Worm (Caenorhabditis elegans) whole organism, L1 larva: ENCODE results near the gene hizr-1.
A peak's percentile ranks its signal among the peaks of the same experiment; 100 is the strongest.

Source experiments
- C34B4.2 ChIP-seq: sonication (generic microtip); optimal IDR thresholded peaks from 2 replicates; lab custom pipeline; 2017; ENCODE audit warnings: mild to moderate bottlenecking, missing genetic modification characterization, missing compliant biosample characterization
- F16B12.6 ChIP-seq: fragments of 150-350 bp; optimal IDR thresholded peaks from 2 replicates; lab custom pipeline; 2014; ENCODE audit warnings: missing biosample characterization, missing genetic modification characterization
- Y116A8C.19 ChIP-seq: sonication (generic microtip); optimal IDR thresholded peaks from 2 replicates; lab custom pipeline; 2016; ENCODE audit warnings: missing compliant biosample characterization, missing genetic modification characterization, borderline replicate concordance
- aha-1 ChIP-seq: fragments of 150-350 bp; optimal IDR thresholded peaks from 2 replicates; lab custom pipeline; 2014; ENCODE audit warnings: missing biosample characterization, missing genetic modification characterization
- alr-1 ChIP-seq: fragments of 200-800 bp; sonication (Bioruptor generic); optimal IDR thresholded peaks from 2 replicates; lab custom pipeline; 2018; ENCODE audit warnings: borderline replicate concordance, mild to moderate bottlenecking, missing genetic modification characterization, missing compliant biosample characterization
- ceh-8 ChIP-seq: fragments of 200-800 bp; sonication (Bioruptor generic); optimal IDR thresholded peaks from 2 replicates; lab custom pipeline; 2018; ENCODE audit warnings: mild to moderate bottlenecking, missing genetic modification characterization, moderate library complexity, missing compliant biosample characterization
- ceh-90 ChIP-seq: sonication (generic microtip); optimal IDR thresholded peaks from 2 replicates; lab custom pipeline; 2016; ENCODE audit warnings: missing genetic modification characterization, missing compliant biosample characterization
- efl-1 ChIP-seq, 4 experiments: fragments of 150-350 bp; optimal IDR thresholded peaks in 3 of 4; peaks in 1 of 4; 1 replicate in 1 of 4; 2 replicates in 3 of 4; lab custom pipeline; 2014; ENCODE audit warnings: missing biosample characterization in 2 of 4, missing genetic modification characterization in 2 of 4, missing genetic modification reagents in 2 of 4
- egl-13 ChIP-seq: sonication (generic microtip); optimal IDR thresholded peaks from 2 replicates; lab custom pipeline; 2016; ENCODE audit warnings: missing genotype, missing genetic modification reagents, missing genetic modification characterization, missing compliant biosample characterization
- ets-5 ChIP-seq: fragments of 200-800 bp; sonication (Bioruptor generic); IDR thresholded peaks from 2 replicates; pipeline ENCODE4 v1.3.6; 2022; ENCODE audit warnings: missing genetic modification characterization, missing compliant biosample characterization
- fkh-10 ChIP-seq: sonication (generic microtip); optimal IDR thresholded peaks from 2 replicates; lab custom pipeline; 2017; ENCODE audit warnings: missing biosample characterization, missing genetic modification reagents, missing genetic modification characterization
- hlh-17 ChIP-seq: fragments of 200-800 bp; sonication (Bioruptor generic); optimal IDR thresholded peaks from 2 replicates; lab custom pipeline; 2018; ENCODE audit warnings: missing genetic modification characterization, mild to moderate bottlenecking, missing compliant biosample characterization, moderate library complexity, borderline replicate concordance
- hlh-4 ChIP-seq: sonication (generic microtip); optimal IDR thresholded peaks from 2 replicates; lab custom pipeline; 2016; ENCODE audit warnings: mild to moderate bottlenecking, missing genetic modification characterization, missing compliant biosample characterization
- lin-13 ChIP-seq: fragments of 150-350 bp; optimal IDR thresholded peaks from 2 replicates; lab custom pipeline; 2014; ENCODE audit warnings: missing biosample characterization, missing genetic modification reagents, missing genetic modification characterization
- lin-14 ChIP-seq: fragments of 200-800 bp; sonication (Bioruptor generic); optimal IDR thresholded peaks from 2 replicates; lab custom pipeline; 2018; ENCODE audit warnings: mild to moderate bottlenecking, missing genetic modification characterization, moderate library complexity, missing compliant biosample characterization
- lin-35 ChIP-seq, 2 experiments: fragments of 150-350 bp; optimal IDR thresholded peaks; 2 replicates each; lab custom pipeline; 2014; ENCODE audit warnings: missing biosample characterization in 2 of 2, missing genetic modification characterization in 2 of 2, missing genetic modification reagents in 2 of 2
- lin-39 ChIP-seq: fragments of 150-350 bp; optimal IDR thresholded peaks from 2 replicates; lab custom pipeline; 2014; ENCODE audit warnings: missing biosample characterization, missing genetic modification reagents, missing genetic modification characterization
- lir-3 ChIP-seq: sonication (generic microtip); optimal IDR thresholded peaks from 2 replicates; lab custom pipeline; 2016; ENCODE audit warnings: mild to moderate bottlenecking, missing genetic modification characterization, moderate library complexity, missing compliant biosample characterization; ENCODE audit not compliant: poor library complexity
- lsy-2 ChIP-seq, 2 experiments: fragments of 150-350 bp; optimal IDR thresholded peaks; 2 replicates each; lab custom pipeline; 2014; ENCODE audit warnings: missing biosample characterization in 2 of 2, missing genetic modification characterization in 2 of 2
- mab-9 ChIP-seq: fragments of 200-800 bp; sonication (Bioruptor generic); IDR thresholded peaks from 2 replicates; pipeline ENCODE4 v1.3.6; 2022; ENCODE audit warnings: missing genetic modification reagents, missing genetic modification characterization, missing compliant biosample characterization
- mdl-1 ChIP-seq, 2 experiments: fragments of 150-350 bp; optimal IDR thresholded peaks; 2 replicates each; lab custom pipeline; 2014 to 2017; ENCODE audit warnings: missing biosample characterization in 2 of 2, missing genetic modification characterization in 2 of 2, inconsistent platforms in 1 of 2
- mep-1 ChIP-seq: fragments of 150-350 bp; optimal IDR thresholded peaks from 2 replicates; lab custom pipeline; 2014; ENCODE audit warnings: missing biosample characterization, missing genetic modification characterization
- nhr-20 ChIP-seq: sonication (generic microtip); optimal IDR thresholded peaks from 2 replicates; lab custom pipeline; 2016; ENCODE audit warnings: mild to moderate bottlenecking, missing genetic modification characterization, missing compliant biosample characterization
- nhr-77 ChIP-seq: fragments of 150-350 bp; optimal IDR thresholded peaks from 2 replicates; lab custom pipeline; 2014; ENCODE audit warnings: missing biosample characterization, missing genetic modification characterization
- rnt-1 ChIP-seq: sonication (generic microtip); optimal IDR thresholded peaks from 2 replicates; lab custom pipeline; 2016; ENCODE audit warnings: mild to moderate bottlenecking, missing genetic modification characterization, moderate library complexity, missing compliant biosample characterization
- skn-1 ChIP-seq: fragments of 150-350 bp; optimal IDR thresholded peaks from 2 replicates; lab custom pipeline; 2014; ENCODE audit warnings: missing biosample characterization, missing genetic modification characterization
- swsn-7 ChIP-seq: sonication (generic microtip); optimal IDR thresholded peaks from 2 replicates; lab custom pipeline; 2016; ENCODE audit warnings: missing genetic modification characterization, missing compliant biosample characterization
- tbx-2 ChIP-seq: sonication (generic microtip); optimal IDR thresholded peaks from 2 replicates; lab custom pipeline; 2016; ENCODE audit warnings: missing genetic modification characterization, missing compliant biosample characterization
- unc-30 ChIP-seq: sonication (generic microtip); optimal IDR thresholded peaks from 2 replicates; lab custom pipeline; 2017; ENCODE audit warnings: missing biosample characterization, missing genetic modification characterization
- unc-62 ChIP-seq: fragments of 150-350 bp; optimal IDR thresholded peaks from 2 replicates; lab custom pipeline; 2014; ENCODE audit warnings: missing biosample characterization, missing genetic modification reagents, missing genetic modification characterization
- unc-86 ChIP-seq: sonication (generic microtip); optimal IDR thresholded peaks from 2 replicates; lab custom pipeline; 2016; ENCODE audit warnings: missing genetic modification characterization, missing compliant biosample characterization
- vab-15 ChIP-seq: sonication (generic microtip); optimal IDR thresholded peaks from 2 replicates; lab custom pipeline; 2017; ENCODE audit warnings: missing genotype, mild to moderate bottlenecking, missing genetic modification characterization, missing compliant biosample characterization
- zag-1 ChIP-seq: fragments of 150-350 bp; optimal IDR thresholded peaks from 2 replicates; lab custom pipeline; 2014; ENCODE audit warnings: missing biosample characterization, missing genetic modification characterization
- ztf-11 ChIP-seq, 2 experiments: sonication (generic microtip); optimal IDR thresholded peaks; 2 replicates each; lab custom pipeline; 2016 to 2017; ENCODE audit warnings: missing genetic modification characterization in 2 of 2, missing biosample characterization in 1 of 2, missing compliant biosample characterization in 1 of 2

Gene hizr-1

ce11 chrX:11351856-11352255, 33.8 kb downstream of the hizr-1 start, which contains the start of gene pgp-3:
Gene pgp-3, plus strand, starts transcription at chrX:11352156.
- TF ChIP-seq lin-39 (tag; lab: Kevin White, UChicago) (no peak), Y116A8C.19 (tag; lab: Kevin White, UChicago) (no peak), lin-13 (no peak), ztf-11 (tag; optimal IDR thresholded peaks at IDR 0.05; lab: Kevin White, UChicago) (no peak), hlh-17 (GFP tag; lab: Kevin White, UChicago) (no peak), zag-1 (tag; lab: Kevin White, UChicago) (no peak), tbx-2 (tag; lab: Kevin White, UChicago) (no peak), aha-1 (no peak), alr-1 (tag; lab: Kevin White, UChicago) (no peak), unc-62 (no peak), lin-14 (GFP tag; lab: Kevin White, UChicago) (no peak), rnt-1 (tag; lab: Kevin White, UChicago) (no peak), ceh-8 (no peak), lir-3 (tag; lab: Kevin White, UChicago) (no peak), mep-1 (tag; lab: Kevin White, UChicago) (no peak)

ce11 chrX:11355856-11356255, 37.8 kb downstream of the hizr-1 start:
- TF ChIP-seq unc-30 (tag; lab: Kevin White, UChicago) (no peak), ceh-90 (tag; lab: Kevin White, UChicago) (no peak), egl-13 (tag; lab: Kevin White, UChicago) (no peak), hlh-4 (tag; lab: Kevin White, UChicago) (no peak)

ce11 chrX:11357516-11357915, 39.4 kb downstream of the hizr-1 start, which contains the start of gene pgp-4:
Gene pgp-4, plus strand, starts transcription at chrX:11357816.
- TF ChIP-seq mab-9 (GFP tag; lab: Robert Waterston, UW) (no peak), fkh-10 (no peak), unc-86 (tag; lab: Kevin White, UChicago) (no peak), nhr-20 (no peak), ets-5 (no peak), hlh-4 (tag; lab: Kevin White, UChicago) (no peak), mdl-1 (tag; optimal IDR thresholded peaks at IDR 0.05; lab: Kevin White, UChicago) (no peak), C34B4.2 (tag; lab: Kevin White, UChicago) (no peak), F16B12.6 (tag; lab: Kevin White, UChicago) (no peak), lsy-2 (tag; optimal IDR thresholded peaks at IDR 0.05; lab: Kevin White, UChicago) (no peak)

- TF ChIP-seq lin-14 (GFP tag; lab: Kevin White, UChicago) (peak; percentile 43), skn-1 (tag; lab: Kevin White, UChicago) (no peak), efl-1 (optimal IDR thresholded peaks at IDR 0.05; lab: Kevin White, UChicago) (no peak), efl-1 (GFP tag; optimal IDR thresholded peaks at IDR 0.05 in 1 of 2; lab: Kevin White, UChicago) (peak in 1 of 2 experiments; percentile 34), F16B12.6 (tag; lab: Kevin White, UChicago) (no peak)
- TF ChIP-seq, all 84 proteins: peak for 2
These were observed 46.8 kb downstream of the hizr-1 start for ce11 chrX:11364914-11365313.

ce11 chrX:11365995-11366394, 47.9 kb downstream of the hizr-1 start:
- no peak for TF ChIP-seq lir-3 (tag; lab: Kevin White, UChicago)

ce11 chrX:11367087-11367486, 49.0 kb downstream of the hizr-1 start:
- TF ChIP-seq egl-13 (tag; lab: Kevin White, UChicago) (no peak), swsn-7 (tag; lab: Kevin White, UChicago) (no peak), efl-1 (optimal IDR thresholded peaks at IDR 0.05; lab: Kevin White, UChicago) (no peak), efl-1 (GFP tag; optimal IDR thresholded peaks at IDR 0.05 in 1 of 2; lab: Kevin White, UChicago) (peak in 1 of 2 experiments; percentile 58), nhr-77 (tag; lab: Kevin White, UChicago) (no peak), lir-3 (tag; lab: Kevin White, UChicago) (no peak), lin-35 (GFP tag; optimal IDR thresholded peaks at IDR 0.05; lab: Kevin White, UChicago) (no peak), mep-1 (tag; lab: Kevin White, UChicago) (no peak), vab-15 (tag; lab: Kevin White, UChicago) (no peak)
